Fruit fly (Drosophila melanogaster): ENCODE measurements around the gene CG40485.

CG40485 gene

DNA sequence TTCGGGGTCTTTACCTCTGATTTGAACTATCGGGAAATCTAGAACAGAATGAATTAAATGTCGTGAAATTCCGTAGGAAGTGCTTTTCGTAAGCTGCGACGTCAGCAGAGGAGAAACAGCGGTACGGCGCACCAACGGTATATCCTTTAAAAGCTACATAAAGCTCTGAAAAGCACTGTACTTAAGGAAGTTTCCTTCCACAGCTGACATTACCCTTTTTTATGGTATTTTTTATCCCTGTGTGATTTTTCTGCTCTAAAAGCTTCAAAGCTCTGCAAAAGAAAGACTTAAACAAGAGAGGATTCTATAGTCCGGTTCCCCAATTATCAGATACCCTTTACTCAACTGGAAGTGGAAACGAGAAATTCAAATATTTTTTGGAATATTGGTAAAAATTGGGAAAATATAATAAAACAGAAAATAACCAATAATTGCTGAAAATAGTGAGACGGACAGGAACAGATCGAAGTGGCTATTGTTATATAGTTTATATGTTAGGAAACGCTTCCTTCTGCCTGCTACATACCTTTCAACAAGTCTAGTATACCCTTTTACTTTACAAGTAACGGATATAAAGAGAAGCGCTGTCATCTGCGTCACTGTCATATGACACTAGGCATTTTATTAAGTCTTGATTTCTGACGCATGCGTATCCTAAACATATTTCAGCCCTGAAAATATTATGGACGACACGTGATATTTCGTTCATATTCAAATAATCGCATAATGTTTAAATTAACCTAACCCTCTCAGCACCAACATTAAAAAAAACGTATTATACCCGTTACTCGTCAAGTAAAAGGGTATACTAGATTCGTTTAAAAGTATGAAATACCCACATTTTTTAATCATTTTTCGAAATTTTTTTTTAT lies 42.7 kb upstream of the CG40485 start, which contains the start of the genes stnA and stnB (continued):
- TF ChIP-seq ssp (GFP tag; IDR thresholded peaks at IDR 0.05) (no peak), CG15514 (GFP tag; optimal IDR thresholded peaks at IDR 0.05) (peak; percentile 67), CG14014 (GFP tag; IDR thresholded peaks at IDR 0.05) (0 out of 2 replicates have a peak, but pooled peaks have one; percentile 43), CG10267 (tag; optimal IDR thresholded peaks at IDR 0.05) (peak; percentile 3), kay (GFP tag; optimal IDR thresholded peaks at IDR 0.05) (no peak), TFAM (GFP tag; optimal IDR thresholded peaks at IDR 0.05) (no peak), CG12299 (tag; optimal IDR thresholded peaks at IDR 0.05) (no peak), hkb (optimal IDR thresholded peaks at IDR 0.05) (no peak), hkb (GFP tag; IDR thresholded peaks at IDR 0.05) (no peak; the same call in 1 of the 2 replicates), CG10654 (GFP tag; optimal IDR thresholded peaks at IDR 0.05) (no peak), H15 (GFP tag; IDR thresholded peaks at IDR 0.05) (0 out of 3 replicates have a peak, but pooled peaks have one; percentile 14), ind (GFP tag; optimal IDR thresholded peaks at IDR 0.05) (peak; percentile 4), BEAF-32 (GFP tag; optimal IDR thresholded peaks at IDR 0.05) (peak; percentile 17), tin (GFP tag; optimal IDR thresholded peaks at IDR 0.05) (peak; percentile 8), NfI (GFP tag; optimal IDR thresholded peaks at IDR 0.05) (peak; percentile 28), Dek (tag; optimal IDR thresholded peaks at IDR 0.05) (no peak), Ptx1 (GFP tag; IDR thresholded peaks at IDR 0.05) (peak; percentile 46), CG10147 (GFP tag; optimal IDR thresholded peaks at IDR 0.05) (peak; percentile 17), pnt (GFP tag; optimal IDR thresholded peaks at IDR 0.05) (peak; percentile 2), tna (GFP tag; IDR thresholded peaks at IDR 0.05; ENCODE audit: partially characterized antibody) (no peak), esg (GFP tag; conservative IDR thresholded peaks at IDR 0.05) (peak; percentile 31; the same call in 1 of the 2 replicates), CG10543 (GFP tag; optimal IDR thresholded peaks at IDR 0.05) (peak; percentile 16), CG2712 (tag; optimal IDR thresholded peaks at IDR 0.05) (peak; percentile 22), CG8924 (tag; optimal IDR thresholded peaks at IDR 0.05) (no peak), CG5245 (GFP tag; optimal IDR thresholded peaks at IDR 0.05) (no peak), Taf1 (GFP tag; IDR thresholded peaks at IDR 0.05) (0 out of 2 replicates have a peak, but pooled peaks have one; percentile 31), E2f1 (GFP tag; IDR thresholded peaks at IDR 0.05) (peak; percentile 36), lab (GFP tag; optimal IDR thresholded peaks at IDR 0.05) (peak; percentile 57), HLH54F (GFP tag; optimal IDR thresholded peaks at IDR 0.05) (peak; percentile 18), inv (GFP tag; IDR thresholded peaks at IDR 0.05; ENCODE audit: partially characterized antibody) (no peak), CG10274 (GFP tag; optimal IDR thresholded peaks at IDR 0.05) (peak; percentile 31), slbo (GFP tag; IDR thresholded peaks at IDR 0.05) (0 out of 2 replicates have a peak, but pooled peaks have one; percentile 24), Dip3 (GFP tag; optimal IDR thresholded peaks at IDR 0.05) (peak; percentile 27), CG17361 (GFP tag; IDR thresholded peaks at IDR 0.05) (0 out of 3 replicates have a peak, but pooled peaks have one; percentile 34), CG30431 (GFP tag; optimal IDR thresholded peaks at IDR 0.05) (no peak), nmo (GFP tag; optimal IDR thresholded peaks at IDR 0.05) (peak; percentile 21), fd96Cb (tag; optimal IDR thresholded peaks at IDR 0.05) (peak; percentile 8), Hr51 (GFP tag; optimal IDR thresholded peaks at IDR 0.05) (peak in 1 of 2 experiments; percentile 57), CG13424 (tag; optimal IDR thresholded peaks at IDR 0.05) (peak; percentile 44), org-1 (GFP tag; optimal IDR thresholded peaks at IDR 0.05) (no peak), lilli (GFP tag; optimal IDR thresholded peaks at IDR 0.05) (peak; percentile 45), Sox102F (GFP tag; optimal IDR thresholded peaks at IDR 0.05) (peak; percentile 29), dmrt99B (tag; optimal IDR thresholded peaks at IDR 0.05) (peak; percentile 45), dpn (GFP tag; optimal IDR thresholded peaks at IDR 0.05) (peak in 1 of 2 experiments; percentile 13), CG11696 (GFP tag; IDR thresholded peaks at IDR 0.05) (no peak), corto (GFP tag; optimal IDR thresholded peaks at IDR 0.05) (no peak), CG33557 (GFP tag; optimal IDR thresholded peaks at IDR 0.05) (no peak), Fer3 (tag; optimal IDR thresholded peaks at IDR 0.05) (peak; percentile 36)

Data from whole organism, embryonic.